Worm (Caenorhabditis elegans) whole organism, early embryonic: Measurements from ENCODE around the gene bath-24.

Experiments used
- B0310.2 ChIP-seq: sonication (generic microtip); optimal IDR thresholded peaks from 2 replicates; lab custom pipeline; 2016; ENCODE audit warnings: mild to moderate bottlenecking, missing genetic modification characterization, missing compliant biosample characterization
- ama-1 ChIP-seq: fragments of 150-350 bp; optimal IDR thresholded peaks from 2 replicates; lab custom pipeline; 2014
- ceh-36 ChIP-seq: sonication (generic microtip); optimal IDR thresholded peaks from 2 replicates; lab custom pipeline; 2016; ENCODE audit warnings: missing genetic modification characterization, inconsistent platforms, missing compliant biosample characterization
- ets-7 ChIP-seq: sonication (generic microtip); optimal IDR thresholded peaks from 2 replicates; lab custom pipeline; 2016; ENCODE audit warnings: missing genotype, missing genetic modification characterization, missing compliant biosample characterization
- flt-1 ChIP-seq: fragments of 200-800 bp; sonication (Bioruptor generic); IDR thresholded peaks from 2 replicates; pipeline ENCODE4 v1.3.6; 2022; ENCODE audit warnings: missing genetic modification characterization, missing compliant biosample characterization
- tbx-37 ChIP-seq: fragments of 200-800 bp; sonication (Bioruptor generic); conservative IDR thresholded peaks from 2 replicates; pipeline ENCODE4 v1.3.6; 2022; ENCODE audit warnings: missing genetic modification reagents, missing genetic modification characterization, missing compliant biosample characterization

- no peak for TF ChIP-seq ama-1 (lab: Kevin White, UChicago)
- TF ChIP-seq flt-1 (GFP tag; lab: Robert Waterston, UW): no peak
- TF ChIP-seq tbx-37: no peak
- no peak for TF ChIP-seq ceh-36 (tag; lab: Kevin White, UChicago)
- no peak for TF ChIP-seq B0310.2 (tag; lab: Kevin White, UChicago)
- TF ChIP-seq ets-7 (tag; lab: Kevin White, UChicago): no peak
These were observed 49.7 kb downstream of the bath-24 start for ce11 chrII:1995744-1996143.
